Worm (Caenorhabditis elegans): ENCODE results near the gene pgph-1.

DNA sequence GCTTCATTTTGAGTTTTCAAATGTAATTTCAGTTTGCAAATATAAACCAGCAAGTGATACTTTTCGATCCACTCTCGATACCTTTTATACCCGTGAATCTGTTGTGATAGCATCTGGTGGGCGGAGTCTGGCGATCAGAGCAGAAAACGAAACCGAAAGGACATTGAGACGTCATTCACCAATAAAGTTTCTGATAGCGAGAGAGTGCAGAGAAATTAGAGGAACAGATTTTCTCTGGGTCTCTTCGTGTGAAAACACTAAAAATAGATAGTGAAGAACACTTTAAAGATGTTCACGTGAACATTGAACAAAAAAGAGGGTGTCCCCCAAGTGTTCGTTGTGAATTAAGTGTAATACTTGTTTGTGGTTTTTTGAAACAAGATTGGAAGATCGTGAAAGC, 10.5 kb upstream of the pgph-1 start, which contains the start of gene pgph-3:
- TF ChIP-seq F49E8.2 (tag; optimal IDR thresholded peaks at IDR 0.05; ENCODE audit: insufficient read depth) (no peak), nhr-80 (tag; optimal IDR thresholded peaks at IDR 0.05) (peak; percentile 78), Y95B8A.8 (GFP tag; IDR thresholded peaks at IDR 0.05) (no peak), sdz-38 (tag; optimal IDR thresholded peaks at IDR 0.05) (no peak), sea-2 (GFP tag; IDR thresholded peaks at IDR 0.05) (no peak), attf-6 (GFP tag; IDR thresholded peaks at IDR 0.05) (no peak)

Data from whole organism, young adult.